Fruit fly (Drosophila melanogaster) whole organism, wandering third instar larva: ENCODE data around the gene Jhbp11.

Experiments
- CG9705 ChIP-seq: fragments of 200-800 bp; sonication (Bioruptor generic); optimal IDR thresholded peaks from 2 replicates; lab custom pipeline; 2018; ENCODE audit warnings: missing biosample characterization, mild to moderate bottlenecking, missing genetic modification characterization
- Hnf4 ChIP-seq: fragments of 200-800 bp; sonication (Bioruptor generic); optimal IDR thresholded peaks from 2 replicates; lab custom pipeline; 2016; ENCODE audit warnings: missing biosample characterization, mild to moderate bottlenecking, missing genetic modification characterization
- Hr78 ChIP-seq: fragments of >200 bp; optimal IDR thresholded peaks from 2 replicates; lab custom pipeline; 2017; ENCODE audit warnings: missing biosample characterization, missing genetic modification characterization
- Jra ChIP-seq: sonication (Bioruptor generic); optimal IDR thresholded peaks from 2 replicates; lab custom pipeline; 2016; ENCODE audit warnings: missing biosample characterization, missing genetic modification characterization
- OdsH ChIP-seq: fragments of 200-800 bp; sonication (Bioruptor generic); optimal IDR thresholded peaks from 2 replicates; lab custom pipeline; 2016; ENCODE audit warnings: missing biosample characterization, mild to moderate bottlenecking, missing genetic modification characterization
- brk ChIP-seq: fragments of 200-800 bp; sonication (Bioruptor generic); optimal IDR thresholded peaks from 2 replicates; lab custom pipeline; 2016; ENCODE audit warnings: missing biosample characterization, mild to moderate bottlenecking, missing genetic modification characterization
- fru ChIP-seq: fragments of 200-800 bp; sonication (Bioruptor generic); optimal IDR thresholded peaks from 3 replicates; lab custom pipeline; 2016; ENCODE audit warnings: missing biosample characterization, mild to moderate bottlenecking, missing genetic modification characterization
- psq ChIP-seq: fragments of 200-800 bp; sonication (Bioruptor generic); optimal IDR thresholded peaks from 3 replicates; lab custom pipeline; 2017; ENCODE audit warnings: missing biosample characterization, mild to moderate bottlenecking, missing genetic modification characterization, moderate library complexity
- rgr ChIP-seq: fragments of 200-800 bp; sonication (Bioruptor generic); optimal IDR thresholded peaks from 3 replicates; lab custom pipeline; 2016; ENCODE audit warnings: missing biosample characterization, mild to moderate bottlenecking, missing genetic modification characterization
- sage ChIP-seq: fragments of 200-800 bp; sonication (Bioruptor generic); optimal IDR thresholded peaks from 2 replicates; lab custom pipeline; 2016; ENCODE audit warnings: missing biosample characterization, mild to moderate bottlenecking, missing genetic modification characterization
- tai ChIP-seq: sonication (Bioruptor generic); optimal IDR thresholded peaks from 2 replicates; lab custom pipeline; 2016; ENCODE audit warnings: missing biosample characterization, missing genetic modification characterization
- usp ChIP-seq: fragments of >200 bp; optimal IDR thresholded peaks from 2 replicates; lab custom pipeline; 2017; ENCODE audit warnings: missing biosample characterization, missing genetic modification characterization

dm6 chr3R:27067362-27067761 lies 33.7 kb upstream of the Jhbp11 start:
- TF ChIP-seq Jra (GFP tag; lab: Kevin White, UChicago) (no peak), OdsH (GFP tag; lab: Kevin White, UChicago) (no peak), sage (GFP tag; lab: Kevin White, UChicago) (no peak), fru (GFP tag; lab: Kevin White, UChicago) (no peak), usp (GFP tag; lab: Kevin White, UChicago) (no peak), tai (GFP tag; lab: Kevin White, UChicago) (no peak), brk (GFP tag; lab: Kevin White, UChicago) (no peak), rgr (GFP tag; lab: Kevin White, UChicago) (no peak), Hr78 (GFP tag; lab: Kevin White, UChicago) (no peak), psq (no peak), CG9705 (no peak), Hnf4 (GFP tag; lab: Kevin White, UChicago) (no peak)
